Fruit fly (Drosophila melanogaster) whole organism, larva: ENCODE data around the gene Teh2.

Experiments
- noc ChIP-seq: fragments of 200-800 bp; sonication (Bioruptor generic); optimal IDR thresholded peaks from 3 replicates; lab custom pipeline; 2019; ENCODE audit warnings: missing biosample characterization, mild to moderate bottlenecking, missing genetic modification characterization, moderate library complexity

Teh2 gene

dm6 chr3L:4219291-4220228 is 31.7 kb upstream of the Teh2 start:
- no peak for TF ChIP-seq noc (tag; lab: Kevin White, UChicago)

dm6 chr3L:4215079-4215478 is 27.3 kb upstream of the Teh2 start, which contains the start of gene Cpr64Ad:
Cpr64Ad (plus strand) TSS chr3L:4215379.
- no peak for TF ChIP-seq noc (tag; lab: Kevin White, UChicago)

dm6 chr3L:4212815-4213214 is 25.0 kb upstream of the Teh2 start, which contains the start of gene Cpr64Ac:
Cpr64Ac (minus strand) TSS chr3L:4212915.
- no peak for TF ChIP-seq noc (tag; lab: Kevin White, UChicago)

- no peak for TF ChIP-seq noc (tag; lab: Kevin White, UChicago)
These were observed 23.6 kb upstream of the Teh2 start, which contains the start of gene Cpr64Ab for dm6 chr3L:4211440-4211839. Cpr64Ab (minus strand) TSS chr3L:4211540.

- no peak for TF ChIP-seq noc (tag; lab: Kevin White, UChicago)
These were observed 21.9 kb upstream of the Teh2 start for dm6 chr3L:4209731-4210130.

- TF ChIP-seq noc (tag; lab: Kevin White, UChicago) = no peak
These were observed 21.3 kb upstream of the Teh2 start, which contains the start of gene Cpr64Aa for dm6 chr3L:4209078-4209477. Cpr64Aa (minus strand) TSS chr3L:4209178.

- no peak for TF ChIP-seq noc (tag; lab: Kevin White, UChicago)
These were observed 17.0 kb upstream of the Teh2 start for dm6 chr3L:4204867-4205266.

dm6 chr3L:4204239-4204638 is 16.4 kb upstream of the Teh2 start, which contains the start of gene CG15005:
CG15005 (minus strand) TSS chr3L:4204339.
- TF ChIP-seq noc (tag; lab: Kevin White, UChicago) = no peak

- no peak for TF ChIP-seq noc (tag; lab: Kevin White, UChicago)
These were observed 6.2 kb upstream of the Teh2 start, which contains the start of gene CG43367 for dm6 chr3L:4193730-4194649. CG43367 (plus strand) TSS chr3L:4193993.

- no peak for TF ChIP-seq noc (tag; lab: Kevin White, UChicago)
These were observed 1.2 kb downstream of the Teh2 start, which contains the start of gene VhaM9.7-c for dm6 chr3L:4186659-4187058. VhaM9.7-c (minus strand) TSS chr3L:4186865.

- TF ChIP-seq noc (tag; lab: Kevin White, UChicago) = no peak
These were observed 2.6 kb downstream of the Teh2 start for dm6 chr3L:4185259-4185658.

dm6 chr3L:4184563-4184962 is 3.3 kb downstream of the Teh2 start, which contains the start of gene Teh3:
Teh3 (minus strand) TSS chr3L:4184663.
- no peak for TF ChIP-seq noc (tag; lab: Kevin White, UChicago)

dm6 chr3L:4177981-4178562 is 9.8 kb downstream of the Teh2 start, which contains the start of gene Teh4:
Teh4 (minus strand) TSS chr3L:4178270.
- TF ChIP-seq noc (tag; lab: Kevin White, UChicago) = no peak

- no peak for TF ChIP-seq noc (tag; lab: Kevin White, UChicago)
These were observed 14.2 kb downstream of the Teh2 start, which contains the start of gene CG18675 for dm6 chr3L:4173584-4173983. CG18675 (plus strand) TSS chr3L:4173884.
